Worm (Caenorhabditis elegans) whole organism, L1 larva: ENCODE results near the gene grld-1.
A peak's percentile ranks its signal among the peaks of the same experiment; 100 is the strongest.

Experiments
- Y116A8C.19 ChIP-seq: sonication (generic microtip); optimal IDR thresholded peaks from 2 replicates; lab custom pipeline; 2016; ENCODE audit warnings: missing compliant biosample characterization, missing genetic modification characterization, borderline replicate concordance
- blmp-1 ChIP-seq: fragments of 150-350 bp; optimal IDR thresholded peaks from 2 replicates; lab custom pipeline; 2014; ENCODE audit warnings: missing biosample characterization, missing genetic modification characterization
- ceh-63 ChIP-seq: fragments of 200-800 bp; sonication (Bioruptor generic); optimal IDR thresholded peaks from 2 replicates; lab custom pipeline; 2018; ENCODE audit warnings: mild to moderate bottlenecking, missing genetic modification characterization, missing compliant biosample characterization
- ceh-8 ChIP-seq: fragments of 200-800 bp; sonication (Bioruptor generic); optimal IDR thresholded peaks from 2 replicates; lab custom pipeline; 2018; ENCODE audit warnings: mild to moderate bottlenecking, missing genetic modification characterization, moderate library complexity, missing compliant biosample characterization
- ceh-90 ChIP-seq: sonication (generic microtip); optimal IDR thresholded peaks from 2 replicates; lab custom pipeline; 2016; ENCODE audit warnings: missing genetic modification characterization, missing compliant biosample characterization
- ces-1 ChIP-seq: fragments of 150-350 bp; optimal IDR thresholded peaks from 2 replicates; lab custom pipeline; 2014; ENCODE audit warnings: missing biosample characterization, missing genetic modification reagents, missing genetic modification characterization
- dpl-1 ChIP-seq, 3 experiments: fragments of 150-350 bp in 2 of 3; sonication (generic microtip) in 1 of 3; optimal IDR thresholded peaks; 2 replicates each; lab custom pipeline; 2014 to 2017; ENCODE audit warnings: missing biosample characterization in 3 of 3, missing genetic modification characterization in 3 of 3, missing genetic modification reagents in 3 of 3
- dsc-1 ChIP-seq: sonication (generic microtip); optimal IDR thresholded peaks from 2 replicates; lab custom pipeline; 2016; ENCODE audit warnings: mild to moderate bottlenecking, missing genetic modification characterization, missing compliant biosample characterization
- egl-13 ChIP-seq: sonication (generic microtip); optimal IDR thresholded peaks from 2 replicates; lab custom pipeline; 2016; ENCODE audit warnings: missing genotype, missing genetic modification reagents, missing genetic modification characterization, missing compliant biosample characterization
- elt-3 ChIP-seq, 6 experiments: fragments of 150-350 bp in 1 of 6; sonication (generic microtip); optimal IDR thresholded peaks; 2 replicates each; lab custom pipeline; 2017 to 2018; ENCODE audit warnings: missing biosample characterization in 6 of 6, missing genetic modification characterization in 6 of 6, inconsistent platforms in 1 of 6
- fkh-4 ChIP-seq: sonication (generic microtip); optimal IDR thresholded peaks from 2 replicates; lab custom pipeline; 2016; ENCODE audit warnings: missing compliant biosample characterization, missing genetic modification characterization, borderline replicate concordance
- fkh-8 ChIP-seq: sonication (generic microtip); optimal IDR thresholded peaks from 2 replicates; lab custom pipeline; 2016; ENCODE audit warnings: mild to moderate bottlenecking, missing genetic modification characterization, missing compliant biosample characterization
- hlh-4 ChIP-seq: sonication (generic microtip); optimal IDR thresholded peaks from 2 replicates; lab custom pipeline; 2016; ENCODE audit warnings: mild to moderate bottlenecking, missing genetic modification characterization, missing compliant biosample characterization
- hpl-2 ChIP-seq: fragments of 150-350 bp; optimal IDR thresholded peaks from 2 replicates; lab custom pipeline; 2014; ENCODE audit warnings: missing biosample characterization, missing genetic modification reagents, missing genetic modification characterization
- lin-15B ChIP-seq: fragments of 150-350 bp; sonication (generic microtip); optimal IDR thresholded peaks from 3 replicates; lab custom pipeline; 2014; ENCODE audit warnings: missing biosample characterization, missing genetic modification characterization
- lin-35 ChIP-seq, 2 experiments: fragments of 150-350 bp; optimal IDR thresholded peaks; 2 replicates each; lab custom pipeline; 2014; ENCODE audit warnings: missing biosample characterization in 2 of 2, missing genetic modification characterization in 2 of 2, missing genetic modification reagents in 2 of 2
- lin-39 ChIP-seq: fragments of 150-350 bp; optimal IDR thresholded peaks from 2 replicates; lab custom pipeline; 2014; ENCODE audit warnings: missing biosample characterization, missing genetic modification reagents, missing genetic modification characterization
- lir-3 ChIP-seq: sonication (generic microtip); optimal IDR thresholded peaks from 2 replicates; lab custom pipeline; 2016; ENCODE audit warnings: mild to moderate bottlenecking, missing genetic modification characterization, moderate library complexity, missing compliant biosample characterization; ENCODE audit not compliant: poor library complexity
- lsy-2 ChIP-seq, 2 experiments: fragments of 150-350 bp; optimal IDR thresholded peaks; 2 replicates each; lab custom pipeline; 2014; ENCODE audit warnings: missing biosample characterization in 2 of 2, missing genetic modification characterization in 2 of 2
- mdl-1 ChIP-seq, 2 experiments: fragments of 150-350 bp; optimal IDR thresholded peaks; 2 replicates each; lab custom pipeline; 2014 to 2017; ENCODE audit warnings: missing biosample characterization in 2 of 2, missing genetic modification characterization in 2 of 2, inconsistent platforms in 1 of 2
- nhr-11 ChIP-seq: fragments of 150-350 bp; optimal IDR thresholded peaks from 2 replicates; lab custom pipeline; 2014; ENCODE audit warnings: missing biosample characterization, missing genetic modification characterization
- nhr-12 ChIP-seq: sonication (generic microtip); optimal IDR thresholded peaks from 2 replicates; lab custom pipeline; 2017; ENCODE audit warnings: missing biosample characterization, missing genetic modification characterization
- nhr-20 ChIP-seq: sonication (generic microtip); optimal IDR thresholded peaks from 2 replicates; lab custom pipeline; 2016; ENCODE audit warnings: mild to moderate bottlenecking, missing genetic modification characterization, missing compliant biosample characterization
- nhr-237 ChIP-seq: fragments of 150-350 bp; optimal IDR thresholded peaks from 2 replicates; lab custom pipeline; 2014; ENCODE audit warnings: missing biosample characterization, missing genetic modification characterization
- nhr-76 ChIP-seq: sonication (generic microtip); optimal IDR thresholded peaks from 2 replicates; lab custom pipeline; 2017; ENCODE audit warnings: missing biosample characterization, missing genetic modification characterization
- nhr-77 ChIP-seq: fragments of 150-350 bp; optimal IDR thresholded peaks from 2 replicates; lab custom pipeline; 2014; ENCODE audit warnings: missing biosample characterization, missing genetic modification characterization
- nhr-85 ChIP-seq: sonication (generic microtip); peaks from one replicate; lab custom pipeline; 2016; ENCODE audit warnings: missing genetic modification characterization, inconsistent platforms, missing compliant biosample characterization
- nhr-90 ChIP-seq: sonication (generic microtip); optimal IDR thresholded peaks from 2 replicates; lab custom pipeline; 2016; ENCODE audit warnings: mild to moderate bottlenecking, missing genetic modification characterization, missing compliant biosample characterization; ENCODE audit not compliant: poor library complexity
- pax-3 ChIP-seq: fragments of 200-800 bp; sonication (Bioruptor generic); optimal IDR thresholded peaks from 2 replicates; lab custom pipeline; 2018; ENCODE audit warnings: mild to moderate bottlenecking, missing genetic modification characterization, moderate library complexity, missing compliant biosample characterization
- pqm-1 ChIP-seq: sonication (generic microtip); optimal IDR thresholded peaks from 3 replicates; lab custom pipeline; 2017; ENCODE audit warnings: missing biosample characterization, missing genetic modification characterization
- rnt-1 ChIP-seq: sonication (generic microtip); optimal IDR thresholded peaks from 2 replicates; lab custom pipeline; 2016; ENCODE audit warnings: mild to moderate bottlenecking, missing genetic modification characterization, moderate library complexity, missing compliant biosample characterization
- snpc-4 ChIP-seq: fragments of 150-350 bp; optimal IDR thresholded peaks from 2 replicates; lab custom pipeline; 2014; ENCODE audit warnings: missing biosample characterization, missing genetic modification characterization
- snu-23 ChIP-seq: sonication (generic microtip); optimal IDR thresholded peaks from 2 replicates; lab custom pipeline; 2016; ENCODE audit warnings: missing genetic modification characterization, missing compliant biosample characterization
- sox-4 ChIP-seq: sonication (generic microtip); optimal IDR thresholded peaks from 2 replicates; lab custom pipeline; 2016; ENCODE audit warnings: missing genetic modification characterization, missing compliant biosample characterization
- sup-37 ChIP-seq: fragments of 200-800 bp; sonication (Bioruptor generic); optimal IDR thresholded peaks from 2 replicates; lab custom pipeline; 2018; ENCODE audit warnings: mild to moderate bottlenecking, missing genetic modification characterization, missing compliant biosample characterization
- tbx-2 ChIP-seq: sonication (generic microtip); optimal IDR thresholded peaks from 2 replicates; lab custom pipeline; 2016; ENCODE audit warnings: missing genetic modification characterization, missing compliant biosample characterization
- unc-30 ChIP-seq: sonication (generic microtip); optimal IDR thresholded peaks from 2 replicates; lab custom pipeline; 2017; ENCODE audit warnings: missing biosample characterization, missing genetic modification characterization
- unc-62 ChIP-seq: fragments of 150-350 bp; optimal IDR thresholded peaks from 2 replicates; lab custom pipeline; 2014; ENCODE audit warnings: missing biosample characterization, missing genetic modification reagents, missing genetic modification characterization
- vab-15 ChIP-seq: sonication (generic microtip); optimal IDR thresholded peaks from 2 replicates; lab custom pipeline; 2017; ENCODE audit warnings: missing genotype, mild to moderate bottlenecking, missing genetic modification characterization, missing compliant biosample characterization
- zip-4 ChIP-seq: fragments of 200-800 bp; sonication (Bioruptor generic); optimal IDR thresholded peaks from 2 replicates; lab custom pipeline; 2018; ENCODE audit warnings: mild to moderate bottlenecking, missing genetic modification characterization, moderate library complexity, missing compliant biosample characterization
- ztf-11 ChIP-seq, 2 experiments: sonication (generic microtip); optimal IDR thresholded peaks; 2 replicates each; lab custom pipeline; 2016 to 2017; ENCODE audit warnings: missing genetic modification characterization in 2 of 2, missing biosample characterization in 1 of 2, missing compliant biosample characterization in 1 of 2

Gene grld-1

DNA sequence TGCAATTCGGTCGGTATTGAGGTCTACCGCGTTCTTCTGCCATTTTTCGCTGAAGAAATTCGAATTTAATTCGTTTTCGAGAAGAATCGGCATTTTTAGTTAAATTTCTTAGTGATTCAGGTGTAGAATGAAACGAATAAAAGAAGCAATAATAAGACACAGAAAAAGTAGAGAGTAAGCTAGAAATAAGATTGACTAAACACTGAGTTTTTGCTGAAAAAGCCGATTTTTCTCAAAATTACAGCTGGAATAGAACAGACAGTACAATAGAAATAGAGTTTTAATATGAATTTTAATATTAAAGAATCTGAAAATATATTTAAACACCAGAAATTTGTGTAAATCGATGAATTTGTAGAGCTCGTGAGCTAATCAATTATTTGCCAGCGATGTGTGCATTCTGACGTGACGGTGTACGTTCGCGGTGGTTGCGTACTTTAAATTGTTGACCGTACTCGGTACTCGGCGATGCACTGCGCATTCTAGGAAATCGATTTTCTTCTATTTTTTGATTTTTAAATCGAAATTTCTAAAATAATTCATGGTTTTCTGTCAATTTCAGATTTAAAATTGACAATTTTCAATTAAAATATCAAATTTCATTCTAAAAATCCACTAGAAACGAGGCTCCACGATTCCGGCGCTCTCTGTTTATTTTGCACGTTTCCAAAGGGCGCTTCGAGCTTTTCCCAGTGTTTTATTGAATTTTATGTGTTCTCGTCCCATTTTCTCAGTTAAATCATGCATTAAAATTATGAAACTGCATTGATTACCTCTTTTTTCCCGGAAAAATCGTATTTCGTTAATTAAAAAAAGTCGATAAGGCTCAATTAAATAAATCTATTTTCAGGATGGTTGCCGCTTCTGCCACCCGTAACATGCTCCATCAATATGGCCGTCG lies at the start of gene grld-1, which contains the start of gene cox-6C (continued):
- TF ChIP-seq vab-15 (tag; lab: Kevin White, UChicago): no peak
- TF ChIP-seq nhr-11 (tag; lab: Kevin White, UChicago): no peak
- TF ChIP-seq egl-13 (tag; lab: Kevin White, UChicago): peak; percentile 19
- no peak for TF ChIP-seq ceh-8 (GFP tag; lab: Kevin White, UChicago)
- no peak for TF ChIP-seq fkh-4 (tag; lab: Kevin White, UChicago)
- peak; percentile 94 to 98 for TF ChIP-seq lsy-2 (tag; optimal IDR thresholded peaks at IDR 0.05; lab: Kevin White, UChicago)
- peak; percentile 76 for TF ChIP-seq fkh-8 (tag; lab: Kevin White, UChicago)
- TF ChIP-seq nhr-77 (tag; lab: Kevin White, UChicago): peak; percentile 41
- TF ChIP-seq ceh-90: no peak
- TF ChIP-seq lin-35 (GFP tag; optimal IDR thresholded peaks at IDR 0.05; lab: Kevin White, UChicago): peak; percentile 66 to 71
- TF ChIP-seq nhr-20 (tag; lab: Kevin White, UChicago): peak; percentile 71
- no peak for TF ChIP-seq ceh-63 (GFP tag; lab: Kevin White, UChicago)
- TF ChIP-seq nhr-76 (tag; lab: Kevin White, UChicago): no peak
- no peak for TF ChIP-seq Y116A8C.19 (tag; lab: Kevin White, UChicago)
- TF ChIP-seq tbx-2 (tag; lab: Kevin White, UChicago): peak; percentile 67
- TF ChIP-seq ces-1: no peak
- TF ChIP-seq nhr-12 (tag; lab: Kevin White, UChicago): no peak
- TF ChIP-seq dpl-1 (GFP tag; optimal IDR thresholded peaks at IDR 0.05; lab: Kevin White, UChicago): peak; percentile 46 to 70 (median 54)
- no peak for TF ChIP-seq zip-4
- TF ChIP-seq pqm-1 (tag; lab: Kevin White, UChicago): no peak
- TF ChIP-seq sox-4: no peak
- peak; percentile 83 for TF ChIP-seq snu-23 (GFP tag; lab: Kevin White, UChicago)
- TF ChIP-seq hpl-2 (GFP tag; lab: Kevin White, UChicago): no peak
- peak in 1 of 2 experiments; percentile 52 for TF ChIP-seq mdl-1 (tag; optimal IDR thresholded peaks at IDR 0.05; lab: Kevin White, UChicago)
- no peak for TF ChIP-seq sup-37 (GFP tag; lab: Kevin White, UChicago)
- peak; percentile 16 for TF ChIP-seq lin-15B (tag; lab: Kevin White, UChicago)
- TF ChIP-seq rnt-1 (tag; lab: Kevin White, UChicago): peak; percentile 45
- peak; percentile 64 for TF ChIP-seq dsc-1 (tag; lab: Kevin White, UChicago)
- no peak for TF ChIP-seq elt-3 (tag; optimal IDR thresholded peaks at IDR 0.05; lab: Kevin White, UChicago)
- TF ChIP-seq snpc-4 (tag; lab: Kevin White, UChicago): no peak
- peak; percentile 46 for TF ChIP-seq nhr-90
- TF ChIP-seq lir-3 (tag; lab: Kevin White, UChicago): no peak
- TF ChIP-seq hlh-4 (tag; lab: Kevin White, UChicago): no peak

DNA sequence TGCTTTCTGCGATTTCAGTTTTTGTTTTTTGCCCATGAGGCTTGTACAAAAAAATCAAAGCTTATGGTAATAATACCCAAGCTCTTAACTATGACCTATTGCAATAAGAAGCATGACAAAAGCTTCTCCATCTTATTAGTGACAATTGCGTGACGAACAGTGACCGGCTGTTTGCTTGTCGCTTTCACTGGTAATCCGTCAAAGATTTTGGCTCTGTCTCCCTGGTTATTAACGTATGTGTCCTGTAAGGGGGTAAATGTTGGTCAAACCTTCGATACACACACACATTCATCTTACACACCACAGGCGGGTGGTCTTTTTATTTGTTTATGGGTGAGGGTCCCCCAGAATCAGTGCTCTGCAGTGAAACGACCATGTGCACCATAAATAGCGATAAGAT lies 48.4 kb upstream of the grld-1 start:
- no peak for TF ChIP-seq unc-30 (tag; lab: Kevin White, UChicago)
- no peak for TF ChIP-seq nhr-77 (tag; lab: Kevin White, UChicago)
- TF ChIP-seq lir-3 (tag; lab: Kevin White, UChicago): no peak
- TF ChIP-seq nhr-237 (tag; lab: Kevin White, UChicago): no peak
- peak in 1 of 2 experiments; percentile 37 for TF ChIP-seq ztf-11 (tag; optimal IDR thresholded peaks at IDR 0.05; lab: Kevin White, UChicago)
- TF ChIP-seq blmp-1: peak; percentile 36
- TF ChIP-seq lin-39: no peak
- TF ChIP-seq unc-62 (GFP tag; lab: Kevin White, UChicago): no peak
- no peak for TF ChIP-seq pax-3
- no peak for TF ChIP-seq zip-4
- TF ChIP-seq nhr-85: peak; percentile 60
- TF ChIP-seq tbx-2 (tag; lab: Kevin White, UChicago): peak; percentile 22
- TF ChIP-seq, all 84 proteins: peak for 4
